Worm (Caenorhabditis elegans) whole organism, late embryonic: ENCODE data around the gene F52E10.4.

ENCODE experiments used
- C38D4.7 ChIP-seq: fragments of 200-800 bp; sonication (Bioruptor generic); optimal IDR thresholded peaks from 2 replicates; lab custom pipeline; 2018; ENCODE audit warnings: mild to moderate bottlenecking, missing genetic modification characterization, moderate library complexity, missing compliant biosample characterization
- Y22D7AL.16 ChIP-seq: sonication (generic microtip); optimal IDR thresholded peaks from 2 replicates; lab custom pipeline; 2016; ENCODE audit warnings: missing genetic modification characterization, missing compliant biosample characterization
- ahr-1 ChIP-seq: sonication (generic microtip); optimal IDR thresholded peaks from 2 replicates; lab custom pipeline; 2016; ENCODE audit warnings: missing genetic modification characterization, missing compliant biosample characterization
- ama-1 ChIP-seq: fragments of 150-350 bp; optimal IDR thresholded peaks from 2 replicates; lab custom pipeline; 2014
- ceh-14 ChIP-seq: sonication (generic microtip); optimal IDR thresholded peaks from 2 replicates; lab custom pipeline; 2016; ENCODE audit warnings: missing genotype, missing genetic modification characterization, missing compliant biosample characterization
- ceh-18 ChIP-seq: sonication (generic microtip); optimal IDR thresholded peaks from 2 replicates; lab custom pipeline; 2016; ENCODE audit warnings: missing genetic modification characterization, missing compliant biosample characterization
- ceh-2 ChIP-seq: sonication (generic microtip); optimal IDR thresholded peaks from 2 replicates; lab custom pipeline; 2016; ENCODE audit warnings: missing genotype, missing genetic modification characterization, missing compliant biosample characterization
- ceh-22 ChIP-seq: sonication (generic microtip); optimal IDR thresholded peaks from 2 replicates; lab custom pipeline; 2017; ENCODE audit warnings: missing biosample characterization, missing genetic modification characterization
- ceh-24 ChIP-seq: sonication (generic microtip); optimal IDR thresholded peaks from 2 replicates; lab custom pipeline; 2016; ENCODE audit warnings: mild to moderate bottlenecking, missing genetic modification characterization, missing compliant biosample characterization
- ceh-30 ChIP-seq: fragments of 150-350 bp; optimal IDR thresholded peaks from 2 replicates; lab custom pipeline; 2014; ENCODE audit warnings: missing biosample characterization, missing genetic modification characterization
- ceh-34 ChIP-seq: sonication (generic microtip); optimal IDR thresholded peaks from 2 replicates; lab custom pipeline; 2016; ENCODE audit warnings: mild to moderate bottlenecking, missing genetic modification characterization, missing compliant biosample characterization
- ceh-48 ChIP-seq: sonication (generic microtip); optimal IDR thresholded peaks from 2 replicates; lab custom pipeline; 2016; ENCODE audit warnings: missing genetic modification characterization, inconsistent platforms, missing compliant biosample characterization
- ceh-6 ChIP-seq: fragments of 200-800 bp; sonication (Bioruptor generic); optimal IDR thresholded peaks from 2 replicates; lab custom pipeline; 2018; ENCODE audit warnings: mild to moderate bottlenecking, missing genetic modification characterization, missing compliant biosample characterization
- che-1 ChIP-seq: sonication (generic microtip); optimal IDR thresholded peaks from 2 replicates; lab custom pipeline; 2016; ENCODE audit warnings: mild to moderate bottlenecking, missing genetic modification characterization, missing compliant biosample characterization
- dve-1 ChIP-seq: sonication (generic microtip); optimal IDR thresholded peaks from 2 replicates; lab custom pipeline; 2017; ENCODE audit warnings: antibody characterized with exemption, mild to moderate bottlenecking, missing genetic modification characterization, missing compliant biosample characterization
- elt-4 ChIP-seq: sonication (generic microtip); optimal IDR thresholded peaks from 2 replicates; lab custom pipeline; 2016; ENCODE audit warnings: missing genetic modification characterization, missing compliant biosample characterization
- eyg-1 ChIP-seq: sonication (generic microtip); optimal IDR thresholded peaks from 2 replicates; lab custom pipeline; 2016; ENCODE audit warnings: missing genotype, missing genetic modification characterization, missing compliant biosample characterization
- fkh-10 ChIP-seq: fragments of 150-350 bp; optimal IDR thresholded peaks from 2 replicates; lab custom pipeline; 2014; ENCODE audit warnings: missing biosample characterization, missing genetic modification reagents, missing genetic modification characterization
- fkh-6 ChIP-seq: sonication (generic microtip); optimal IDR thresholded peaks from 2 replicates; lab custom pipeline; 2016; ENCODE audit warnings: missing genetic modification characterization, missing compliant biosample characterization
- gmeb-2 ChIP-seq: sonication (generic microtip); optimal IDR thresholded peaks from 2 replicates; lab custom pipeline; 2016; ENCODE audit warnings: missing genetic modification characterization, inconsistent platforms, missing compliant biosample characterization
- hlh-30 ChIP-seq: sonication (generic microtip); optimal IDR thresholded peaks from 2 replicates; lab custom pipeline; 2017; ENCODE audit warnings: antibody characterized with exemption, missing genetic modification characterization, missing compliant biosample characterization; ENCODE audit not compliant: insufficient read depth
- hlh-6 ChIP-seq: sonication (generic microtip); optimal IDR thresholded peaks from 2 replicates; lab custom pipeline; 2016; ENCODE audit warnings: missing genotype, missing genetic modification characterization, missing compliant biosample characterization
- hlh-8 ChIP-seq: sonication (generic microtip); optimal IDR thresholded peaks from 2 replicates; lab custom pipeline; 2016; ENCODE audit warnings: missing genotype, missing genetic modification characterization, missing compliant biosample characterization
- lin-11 ChIP-seq: fragments of 200-800 bp; sonication (Bioruptor generic); optimal IDR thresholded peaks from 2 replicates; lab custom pipeline; 2018; ENCODE audit warnings: mild to moderate bottlenecking, missing genetic modification characterization, missing compliant biosample characterization
- madf-2 ChIP-seq: sonication (generic microtip); optimal IDR thresholded peaks from 2 replicates; lab custom pipeline; 2017; ENCODE audit warnings: missing genetic modification characterization, missing compliant biosample characterization
- mec-3 ChIP-seq: sonication (generic microtip); optimal IDR thresholded peaks from 2 replicates; lab custom pipeline; 2016; ENCODE audit warnings: borderline replicate concordance, missing genetic modification characterization, missing compliant biosample characterization
- nhr-11 ChIP-seq: fragments of 150-350 bp; optimal IDR thresholded peaks from 2 replicates; lab custom pipeline; 2014; ENCODE audit warnings: missing biosample characterization, missing genetic modification characterization
- nhr-232 ChIP-seq: sonication (generic microtip); optimal IDR thresholded peaks from 2 replicates; lab custom pipeline; 2016; ENCODE audit warnings: missing genetic modification characterization, missing compliant biosample characterization
- npax-4 ChIP-seq: sonication (generic microtip); optimal IDR thresholded peaks from 2 replicates; lab custom pipeline; 2016; ENCODE audit warnings: missing genetic modification characterization, missing compliant biosample characterization
- pat-9 ChIP-seq: fragments of 200-800 bp; sonication (Bioruptor generic); optimal IDR thresholded peaks from 2 replicates; lab custom pipeline; 2018; ENCODE audit warnings: mild to moderate bottlenecking, missing genetic modification characterization, moderate library complexity, missing compliant biosample characterization
- pax-1 ChIP-seq: fragments of 150-350 bp; optimal IDR thresholded peaks from 2 replicates; lab custom pipeline; 2014; ENCODE audit warnings: missing biosample characterization, missing genetic modification characterization
- pha-2 ChIP-seq: sonication (generic microtip); optimal IDR thresholded peaks from 2 replicates; lab custom pipeline; 2017; ENCODE audit warnings: mild to moderate bottlenecking, missing genetic modification characterization, missing compliant biosample characterization
- pha-4 ChIP-seq: fragments of 150-350 bp; optimal IDR thresholded peaks from 2 replicates; lab custom pipeline; 2018; ENCODE audit warnings: missing biosample characterization, missing genetic modification reagents, missing genetic modification characterization
- pqm-1 ChIP-seq: sonication (generic microtip); optimal IDR thresholded peaks from 2 replicates; lab custom pipeline; 2016; ENCODE audit warnings: missing genetic modification characterization, missing compliant biosample characterization
- ref-2 ChIP-seq: sonication (generic microtip); optimal IDR thresholded peaks from 2 replicates; lab custom pipeline; 2016; ENCODE audit warnings: missing genetic modification characterization, missing compliant biosample characterization
- rnt-1 ChIP-seq: sonication (generic microtip); optimal IDR thresholded peaks from 2 replicates; lab custom pipeline; 2016; ENCODE audit warnings: missing genetic modification characterization, missing compliant biosample characterization
- sdc-2 ChIP-seq: sonication (generic microtip); optimal IDR thresholded peaks from 2 replicates; lab custom pipeline; 2016; ENCODE audit warnings: missing genotype, missing genetic modification characterization, missing compliant biosample characterization
- sox-4 ChIP-seq: sonication (generic microtip); optimal IDR thresholded peaks from 2 replicates; lab custom pipeline; 2017; ENCODE audit warnings: mild to moderate bottlenecking, missing genetic modification characterization, inconsistent platforms, missing compliant biosample characterization
- syd-9 ChIP-seq: sonication (generic microtip); optimal IDR thresholded peaks from 2 replicates; lab custom pipeline; 2016; ENCODE audit warnings: mild to moderate bottlenecking, missing genetic modification characterization, moderate library complexity, missing compliant biosample characterization
- tbx-2 ChIP-seq: sonication (generic microtip); optimal IDR thresholded peaks from 2 replicates; lab custom pipeline; 2016; ENCODE audit warnings: missing genetic modification characterization, missing compliant biosample characterization
- unc-3 ChIP-seq, 2 experiments: fragments of 200-800 bp in 1 of 2; sonication (Bioruptor generic) in 1 of 2; sonication (generic microtip) in 1 of 2; conservative IDR thresholded peaks in 1 of 2; optimal IDR thresholded peaks in 1 of 2; 2 replicates each; pipeline versions ENCODE4 v1.3.6 to Lab custom; 2016 to 2022; ENCODE audit warnings: missing compliant biosample characterization in 2 of 2, missing genetic modification characterization in 2 of 2, missing genetic modification reagents in 1 of 2
- unc-42 ChIP-seq: sonication (generic microtip); optimal IDR thresholded peaks from 2 replicates; lab custom pipeline; 2016; ENCODE audit warnings: missing genotype, missing genetic modification characterization, missing compliant biosample characterization
- unc-55 ChIP-seq: sonication (generic microtip); optimal IDR thresholded peaks from 2 replicates; lab custom pipeline; 2017; ENCODE audit warnings: missing biosample characterization, missing genetic modification reagents, missing genetic modification characterization
- unc-86 ChIP-seq: sonication (generic microtip); optimal IDR thresholded peaks from 2 replicates; lab custom pipeline; 2016; ENCODE audit warnings: missing genetic modification characterization, missing compliant biosample characterization
- zip-5 ChIP-seq: sonication (generic microtip); optimal IDR thresholded peaks from 2 replicates; lab custom pipeline; 2016; ENCODE audit warnings: missing genetic modification characterization, missing compliant biosample characterization

The F52E10.4 gene

DNA sequence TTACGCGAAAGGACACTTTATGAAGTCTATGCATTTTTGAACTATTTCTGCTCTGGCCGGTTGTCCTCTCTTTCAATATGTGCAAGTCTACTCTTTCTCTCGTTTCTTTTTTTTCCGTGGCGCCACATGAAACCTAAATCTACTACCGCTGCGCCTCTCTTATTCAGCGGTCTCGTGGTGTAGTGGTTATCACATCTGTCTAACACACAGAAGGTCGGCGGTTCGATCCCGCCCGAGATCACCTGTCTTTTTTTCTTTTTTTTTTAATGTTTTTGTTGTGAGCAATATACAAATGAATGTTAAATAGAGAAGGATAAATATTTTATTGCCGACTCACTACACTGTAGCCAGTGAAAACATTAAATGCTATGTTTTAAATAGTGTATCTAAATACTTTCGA is 5.3 kb upstream of the F52E10.4 start (continued):
- TF ChIP-seq unc-42 (tag; lab: Kevin White, UChicago), result peak; percentile 24
- no peak for TF ChIP-seq mec-3 (tag; lab: Kevin White, UChicago)
- no peak for TF ChIP-seq nhr-11 (tag; lab: Kevin White, UChicago)
- TF ChIP-seq tbx-2 (tag; lab: Kevin White, UChicago), result no peak
- TF ChIP-seq ama-1 (lab: Kevin White, UChicago), result no peak
- no peak for TF ChIP-seq ceh-48
- no peak for TF ChIP-seq ahr-1 (tag; lab: Kevin White, UChicago)
- TF ChIP-seq rnt-1 (tag; lab: Kevin White, UChicago), result no peak
- TF ChIP-seq zip-5 (tag; lab: Kevin White, UChicago), result no peak
- TF ChIP-seq pha-2, result no peak
- TF ChIP-seq npax-4 (tag; lab: Kevin White, UChicago), result peak; percentile 24
- TF ChIP-seq syd-9 (tag; lab: Kevin White, UChicago), result no peak
- peak; percentile 14 for TF ChIP-seq sox-4 (tag; lab: Kevin White, UChicago)
- no peak for TF ChIP-seq ceh-22 (tag; lab: Kevin White, UChicago)
- TF ChIP-seq ceh-2 (tag; lab: Kevin White, UChicago), result no peak
- TF ChIP-seq fkh-6, result no peak

DNA sequence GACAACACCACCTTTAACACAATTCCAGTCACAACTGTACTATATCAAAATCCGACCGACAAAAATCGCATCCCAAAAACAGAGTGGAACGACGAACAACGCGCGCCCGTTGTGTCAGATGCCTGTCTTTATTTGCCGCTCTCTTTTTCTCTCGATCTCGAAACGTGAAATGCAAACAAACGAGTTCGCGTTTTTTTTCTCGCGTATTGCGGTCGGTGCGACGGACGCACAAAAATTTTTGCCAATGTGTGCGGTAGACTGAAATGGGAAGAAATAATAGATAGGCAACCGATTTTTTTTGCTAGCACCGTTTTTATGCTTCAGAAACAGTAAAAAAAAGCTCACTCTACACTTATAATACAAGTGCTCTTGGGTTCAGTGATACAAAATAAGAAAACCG is 4.3 kb upstream of the F52E10.4 start:
- TF ChIP-seq eyg-1 (tag; lab: Kevin White, UChicago) (no peak), dve-1 (tag; lab: Kevin White, UChicago) (no peak), gmeb-2 (tag; lab: Kevin White, UChicago) (no peak), ceh-30 (tag; lab: Kevin White, UChicago) (no peak), pat-9 (tag; lab: Kevin White, UChicago) (no peak), rnt-1 (tag; lab: Kevin White, UChicago) (no peak), pha-4 (tag; lab: Kevin White, UChicago) (no peak), hlh-6 (tag; lab: Kevin White, UChicago) (no peak), elt-4 (tag; lab: Kevin White, UChicago) (no peak), tbx-2 (tag; lab: Kevin White, UChicago) (no peak), sox-4 (tag; lab: Kevin White, UChicago) (no peak), ceh-6 (no peak), sdc-2 (tag; lab: Kevin White, UChicago) (no peak), syd-9 (tag; lab: Kevin White, UChicago) (no peak), ama-1 (lab: Kevin White, UChicago) (no peak), unc-55 (no peak), nhr-11 (tag; lab: Kevin White, UChicago) (no peak), pax-1 (tag; lab: Kevin White, UChicago) (no peak), hlh-8 (tag; lab: Kevin White, UChicago) (no peak)

DNA sequence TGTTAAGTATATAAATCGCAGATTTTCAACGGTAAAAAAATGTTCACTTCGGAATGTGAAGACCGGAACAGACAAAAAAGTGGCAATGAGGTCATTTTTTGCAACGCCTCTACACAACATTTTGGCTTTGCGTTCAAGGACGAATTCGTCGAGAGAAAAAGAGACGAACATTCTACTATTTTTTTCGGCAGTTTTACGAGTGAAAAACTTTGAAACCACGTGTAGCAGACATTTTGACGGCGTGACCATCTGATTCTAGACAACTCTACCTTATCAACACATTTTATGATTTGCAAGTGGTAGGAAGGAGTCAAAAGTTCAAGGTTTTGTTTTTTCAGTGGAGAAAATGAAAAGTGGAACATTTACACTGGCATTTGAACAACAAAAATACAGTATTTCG is 2.3 kb downstream of the F52E10.4 start:
- TF ChIP-seq unc-86, result no peak
- no peak for TF ChIP-seq ceh-18 (tag; lab: Kevin White, UChicago)
- TF ChIP-seq ceh-48, result no peak
- no peak for TF ChIP-seq lin-11
- no peak for TF ChIP-seq fkh-10
- TF ChIP-seq ceh-14 (tag; lab: Kevin White, UChicago), result no peak
- no peak for TF ChIP-seq pha-4 (tag; lab: Kevin White, UChicago)
- no peak for TF ChIP-seq ceh-6
- no peak for TF ChIP-seq che-1 (tag; lab: Kevin White, UChicago)
- TF ChIP-seq zip-5 (tag; lab: Kevin White, UChicago), result no peak
- TF ChIP-seq ama-1 (lab: Kevin White, UChicago), result no peak

DNA sequence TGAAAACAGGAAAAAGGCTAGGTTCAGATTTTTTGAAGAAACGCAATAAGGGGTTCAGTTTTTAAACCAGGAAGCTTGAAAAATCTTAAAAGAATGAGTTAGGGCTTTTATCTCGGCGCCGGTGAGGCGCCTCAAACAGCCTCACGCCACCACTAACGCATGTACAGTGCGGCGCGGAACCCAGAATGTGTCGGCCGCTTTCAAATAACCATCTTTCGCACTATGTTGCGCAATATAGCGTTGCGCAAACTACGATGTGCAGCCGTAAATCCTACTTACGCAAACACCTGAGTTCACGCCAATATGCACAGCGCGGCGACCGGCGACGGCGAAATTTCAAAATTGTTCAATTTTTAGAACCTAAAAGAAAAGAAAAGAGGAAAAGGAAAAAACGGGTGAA is 3.2 kb downstream of the F52E10.4 start:
- no peak for TF ChIP-seq hlh-8 (tag; lab: Kevin White, UChicago)

DNA sequence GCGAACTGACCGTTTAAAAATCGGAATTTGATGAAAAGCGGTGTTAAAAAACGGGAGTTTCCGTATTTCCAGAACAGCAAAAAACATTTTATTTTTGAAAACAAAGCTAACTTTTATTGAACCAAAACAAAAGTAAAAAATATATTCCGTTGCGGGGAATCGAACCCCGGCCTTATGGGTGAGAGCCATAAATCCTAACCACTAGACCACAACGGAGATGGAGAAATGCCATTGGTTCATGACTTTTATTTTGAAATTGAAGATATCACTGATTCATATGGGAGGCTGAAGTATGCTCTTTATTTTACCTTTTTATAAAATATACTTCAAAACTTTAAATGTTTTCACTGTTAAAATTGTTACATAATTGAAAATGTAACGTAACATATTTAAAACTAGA is 7.7 kb downstream of the F52E10.4 start:
- TF ChIP-seq pha-2 (no peak), pqm-1 (tag; lab: Kevin White, UChicago) (no peak), dve-1 (tag; lab: Kevin White, UChicago) (no peak), fkh-10 (no peak), ceh-34 (tag; lab: Kevin White, UChicago) (no peak), gmeb-2 (tag; lab: Kevin White, UChicago) (no peak), unc-86 (no peak), ceh-48 (no peak), nhr-232 (tag; lab: Kevin White, UChicago) (no peak), ama-1 (lab: Kevin White, UChicago) (no peak), ceh-24 (tag; lab: Kevin White, UChicago) (no peak), unc-3 (GFP tag; conservative IDR thresholded peaks at IDR 0.05; lab: Robert Waterston, UW) (no peak), unc-3 (tag; optimal IDR thresholded peaks at IDR 0.05; lab: Kevin White, UChicago) (no peak), C38D4.7 (GFP tag; lab: Kevin White, UChicago) (no peak), Y22D7AL.16 (no peak), ref-2 (tag; lab: Kevin White, UChicago) (no peak), madf-2 (no peak), hlh-30 (tag; lab: Kevin White, UChicago) (no peak)
